Fruit fly (Drosophila melanogaster): ENCODE measurements around the gene mRpL45.
A peak's percentile ranks its signal among the peaks of the same experiment; 100 is the strongest.

Gene mRpL45

dm6 chr3R:22663115-22663514 is 44.8 kb downstream of the mRpL45 start (continued):
- TF ChIP-seq z (GFP tag; IDR thresholded peaks at IDR 0.05) (no peak), CG2875 (GFP tag; optimal IDR thresholded peaks at IDR 0.05) (peak; percentile 47), kni (GFP tag; optimal IDR thresholded peaks at IDR 0.05) (no peak), Nf-YC (tag; optimal IDR thresholded peaks at IDR 0.05) (no peak), Ada2b (GFP tag; IDR thresholded peaks at IDR 0.05) (peak; percentile 63; the same call in 1 of the 2 replicates), Usf (GFP tag; optimal IDR thresholded peaks at IDR 0.05) (no peak), eve (GFP tag; optimal IDR thresholded peaks at IDR 0.05) (peak in 1 of 2 experiments; percentile 77), lola (GFP tag; optimal IDR thresholded peaks at IDR 0.05) (no peak), CG18262 (tag; optimal IDR thresholded peaks at IDR 0.05) (no peak), CG8359 (GFP tag; optimal IDR thresholded peaks at IDR 0.05; ENCODE audit: borderline replicate concordance) (peak; percentile 1), usp (GFP tag; optimal IDR thresholded peaks at IDR 0.05) (no peak), lilli (GFP tag; optimal IDR thresholded peaks at IDR 0.05) (peak; percentile 69), schlank (tag; optimal IDR thresholded peaks at IDR 0.05) (peak; percentile 15), CG31441 (GFP tag; IDR thresholded peaks at IDR 0.05) (peak; percentile 59), CG43689 (GFP tag; IDR thresholded peaks at IDR 0.05) (no peak), Max (GFP tag; optimal IDR thresholded peaks at IDR 0.05) (peak; percentile 23), stwl (tag; optimal IDR thresholded peaks at IDR 0.05) (no peak), bowl (GFP tag; IDR thresholded peaks at IDR 0.05) (no peak), CG17361 (GFP tag; IDR thresholded peaks at IDR 0.05) (peak; percentile 33; the same call in 1 of the 3 replicates), ftz-f1 (GFP tag; optimal IDR thresholded peaks at IDR 0.05) (no peak), scrt (GFP tag; optimal IDR thresholded peaks at IDR 0.05) (peak; percentile 51), nerfin-2 (GFP tag; IDR thresholded peaks at IDR 0.05; ENCODE audit: partially characterized antibody) (no peak), CG15601 (tag; optimal IDR thresholded peaks at IDR 0.05) (peak; percentile 21), disco-r (GFP tag; optimal IDR thresholded peaks at IDR 0.05) (no peak), CG9215 (GFP tag; IDR thresholded peaks at IDR 0.05) (no peak), nau (GFP tag; optimal IDR thresholded peaks at IDR 0.05) (no peak), insv (GFP tag; optimal IDR thresholded peaks at IDR 0.05) (no peak), Fer3 (tag; optimal IDR thresholded peaks at IDR 0.05) (peak; percentile 62), Scr (GFP tag; IDR thresholded peaks at IDR 0.05; ENCODE audit: partially characterized antibody) (no peak), D (optimal IDR thresholded peaks at IDR 0.05) (no peak), D (GFP tag; optimal IDR thresholded peaks at IDR 0.05) (peak; percentile 23), exex (tag; optimal IDR thresholded peaks at IDR 0.05) (peak; percentile 23), Hmr (GFP tag; optimal IDR thresholded peaks at IDR 0.05) (peak; percentile 69), esg (GFP tag; conservative IDR thresholded peaks at IDR 0.05) (peak; percentile 75), CG15696 (tag; optimal IDR thresholded peaks at IDR 0.05) (no peak), CG18764 (GFP tag; optimal IDR thresholded peaks at IDR 0.05) (peak; percentile 36), pb (GFP tag; optimal IDR thresholded peaks at IDR 0.05) (no peak), CG17568 (GFP tag; optimal IDR thresholded peaks at IDR 0.05) (peak; percentile 50), CG13123 (GFP tag; optimal IDR thresholded peaks at IDR 0.05) (no peak), CG17612 (GFP tag; IDR thresholded peaks at IDR 0.05) (no peak), H2.0 (GFP tag; IDR thresholded peaks at IDR 0.05) (peak; percentile 83), onecut (GFP tag; IDR thresholded peaks at IDR 0.05) (peak; percentile 48; the same call in 1 of the 2 replicates), Sry-δ (GFP tag; optimal IDR thresholded peaks at IDR 0.05) (no peak), amos (GFP tag; IDR thresholded peaks at IDR 0.05; ENCODE audit: partially characterized antibody) (no peak), slbo (GFP tag; IDR thresholded peaks at IDR 0.05) (peak; percentile 92), Hr51 (GFP tag; optimal IDR thresholded peaks at IDR 0.05) (peak; percentile 56 to 73), CG3163 (GFP tag; optimal IDR thresholded peaks at IDR 0.05) (no peak), p53 (GFP tag; optimal IDR thresholded peaks at IDR 0.05) (no peak), HmgD (GFP tag; optimal IDR thresholded peaks at IDR 0.05) (no peak), Atf6 (GFP tag; IDR thresholded peaks at IDR 0.05) (peak; percentile 85), B-H2 (GFP tag; optimal IDR thresholded peaks at IDR 0.05) (no peak)
